Fruit fly (Drosophila melanogaster) whole organism, embryonic: ENCODE results near the gene mRpL13.

ENCODE experiments used
- CG10431 ChIP-seq: fragments of 200-800 bp; sonication (Bioruptor generic); optimal IDR thresholded peaks from 3 replicates; lab custom pipeline; 2018; ENCODE audit warnings: missing biosample characterization, mild to moderate bottlenecking, missing genetic modification characterization
- CG1233 ChIP-seq: fragments of 200-800 bp; sonication (Bioruptor generic); optimal IDR thresholded peaks from 4 replicates; lab custom pipeline; 2018; ENCODE audit warnings: missing biosample characterization, mild to moderate bottlenecking, missing genetic modification characterization
- CG12769 ChIP-seq: fragments of 200-800 bp; sonication (Bioruptor generic); optimal IDR thresholded peaks from 2 replicates; lab custom pipeline; 2019; ENCODE audit warnings: missing biosample characterization, mild to moderate bottlenecking, missing genetic modification characterization, moderate library complexity
- CG13296 ChIP-seq: fragments of 200-800 bp; sonication (Bioruptor generic); optimal IDR thresholded peaks from 3 replicates; lab custom pipeline; 2018; ENCODE audit warnings: missing biosample characterization, mild to moderate bottlenecking, missing genetic modification characterization
- CG13424 ChIP-seq: fragments of 200-800 bp; sonication (Bioruptor generic); optimal IDR thresholded peaks from 2 replicates; lab custom pipeline; 2019; ENCODE audit warnings: missing biosample characterization, mild to moderate bottlenecking, missing genetic modification characterization, moderate library complexity
- CG13624 ChIP-seq: fragments of 200-800 bp; sonication (Bioruptor generic); optimal IDR thresholded peaks from 2 replicates; lab custom pipeline; 2016; ENCODE audit warnings: missing biosample characterization, missing genetic modification characterization
- CG1529 ChIP-seq: fragments of 200-800 bp; sonication (Bioruptor generic); optimal IDR thresholded peaks from 3 replicates; lab custom pipeline; 2018; ENCODE audit warnings: missing biosample characterization, missing genetic modification characterization
- CG15479 ChIP-seq: fragments of 200-800 bp; sonication (Bioruptor generic); optimal IDR thresholded peaks from 3 replicates; lab custom pipeline; 2019; ENCODE audit warnings: missing biosample characterization, mild to moderate bottlenecking, missing genetic modification characterization, moderate library complexity
- CG15696 ChIP-seq: fragments of 200-800 bp; sonication (Bioruptor generic); optimal IDR thresholded peaks from 2 replicates; lab custom pipeline; 2019; ENCODE audit warnings: missing biosample characterization, mild to moderate bottlenecking, missing genetic modification characterization, moderate library complexity
- CG1602 ChIP-seq: fragments of 200-800 bp; sonication (Bioruptor generic); optimal IDR thresholded peaks from 3 replicates; lab custom pipeline; 2016; ENCODE audit warnings: missing biosample characterization, missing genetic modification characterization
- CG16779 ChIP-seq: fragments of 200-800 bp; sonication (Bioruptor generic); IDR thresholded peaks from 2 replicates; pipeline ENCODE4 v1.3.6; 2022; ENCODE audit warnings: missing biosample characterization, missing genetic modification characterization
- CG17612 ChIP-seq: fragments of 200-800 bp; sonication (Bioruptor generic); IDR thresholded peaks from 2 replicates; pipeline ENCODE4 v1.3.6; 2022; ENCODE audit warnings: missing biosample characterization, missing genetic modification characterization
- CG18011 ChIP-seq: fragments of 200-800 bp; sonication (Bioruptor generic); optimal IDR thresholded peaks from 2 replicates; lab custom pipeline; 2017; ENCODE audit warnings: missing biosample characterization, missing genetic modification characterization, mild to moderate bottlenecking, moderate library complexity, missing genotype
- CG2116 ChIP-seq: fragments of 200-800 bp; sonication (Bioruptor generic); optimal IDR thresholded peaks from 3 replicates; lab custom pipeline; 2018; ENCODE audit warnings: missing biosample characterization, mild to moderate bottlenecking, missing genetic modification characterization
- CG3065 ChIP-seq: fragments of 200-800 bp; sonication (Bioruptor generic); optimal IDR thresholded peaks from 2 replicates; lab custom pipeline; 2016; ENCODE audit warnings: missing biosample characterization, missing genetic modification characterization
- CG31365 ChIP-seq: fragments of 200-800 bp; sonication (Bioruptor generic); optimal IDR thresholded peaks from 2 replicates; lab custom pipeline; 2018; ENCODE audit warnings: missing biosample characterization, mild to moderate bottlenecking, missing genetic modification characterization
- CG6654 ChIP-seq: fragments of 200-800 bp; sonication (Bioruptor generic); optimal IDR thresholded peaks from 2 replicates; lab custom pipeline; 2017; ENCODE audit warnings: missing biosample characterization, mild to moderate bottlenecking, missing genetic modification characterization
- CG6813 ChIP-seq: fragments of 200-800 bp; sonication (Bioruptor generic); optimal IDR thresholded peaks from 2 replicates; lab custom pipeline; 2017; ENCODE audit warnings: missing biosample characterization, missing genetic modification characterization, mild to moderate bottlenecking, moderate library complexity, missing genetic modification reagents
- CG7745 ChIP-seq: fragments of 200-800 bp; sonication (Bioruptor generic); optimal IDR thresholded peaks from 2 replicates; lab custom pipeline; 2018; ENCODE audit warnings: missing biosample characterization, mild to moderate bottlenecking, missing genetic modification characterization, moderate library complexity
- CG7963 ChIP-seq: fragments of 200-800 bp; sonication (Bioruptor generic); IDR thresholded peaks from 3 replicates; pipeline ENCODE4 v1.3.6; 2022; ENCODE audit warnings: missing biosample characterization, missing genetic modification characterization; ENCODE audit not compliant: partially characterized antibody
- CG9876 ChIP-seq: fragments of 200-800 bp; sonication (Bioruptor generic); optimal IDR thresholded peaks from 2 replicates; lab custom pipeline; 2016; ENCODE audit warnings: missing biosample characterization, missing genetic modification characterization
- Chrac-16 ChIP-seq: fragments of 200-800 bp; sonication (Bioruptor generic); optimal IDR thresholded peaks from 3 replicates; lab custom pipeline; 2016; ENCODE audit warnings: missing biosample characterization, missing genetic modification characterization
- CkIIα-i1 ChIP-seq: fragments of 200-800 bp; sonication (Bioruptor generic); IDR thresholded peaks from 2 replicates; pipeline ENCODE4 v1.3.6; 2022; ENCODE audit warnings: missing biosample characterization, missing genetic modification characterization
- CrebB ChIP-seq: fragments of 200-800 bp; sonication (Bioruptor generic); optimal IDR thresholded peaks from 3 replicates; lab custom pipeline; 2018; ENCODE audit warnings: missing biosample characterization, mild to moderate bottlenecking, missing genetic modification characterization
- Dip2 ChIP-seq: fragments of 200-800 bp; sonication (Bioruptor generic); IDR thresholded peaks from 2 replicates; pipeline ENCODE4 v1.3.6; 2022; ENCODE audit warnings: missing biosample characterization, missing genetic modification characterization
- Gsc ChIP-seq: fragments of 200-800 bp; sonication (Bioruptor generic); IDR thresholded peaks from 2 replicates; pipeline ENCODE4 v1.3.6; 2022; ENCODE audit warnings: missing biosample characterization, missing genetic modification characterization
- Hand ChIP-seq: fragments of 200-800 bp; sonication (Bioruptor generic); optimal IDR thresholded peaks from 2 replicates; lab custom pipeline; 2017; ENCODE audit warnings: mild to moderate bottlenecking, missing biosample characterization, missing genetic modification reagents, missing genetic modification characterization
- NFAT ChIP-seq: fragments of 200-800 bp; sonication (Bioruptor generic); IDR thresholded peaks from 2 replicates; pipeline ENCODE4 v1.3.6; 2022; ENCODE audit warnings: missing biosample characterization, missing genetic modification characterization
- Spps ChIP-seq: fragments of 200-800 bp; sonication (Bioruptor generic); optimal IDR thresholded peaks from 2 replicates; lab custom pipeline; 2018; ENCODE audit warnings: missing biosample characterization, mild to moderate bottlenecking, missing genetic modification characterization
- caup ChIP-seq: fragments of 200-800 bp; sonication (Bioruptor generic); optimal IDR thresholded peaks from 3 replicates; lab custom pipeline; 2017; ENCODE audit warnings: missing biosample characterization, mild to moderate bottlenecking, missing genetic modification characterization, moderate library complexity; ENCODE audit not compliant: severe bottlenecking
- chn ChIP-seq: fragments of 200-800 bp; sonication (Bioruptor generic); optimal IDR thresholded peaks from 2 replicates; lab custom pipeline; 2016; ENCODE audit warnings: missing biosample characterization, missing genetic modification characterization
- crp ChIP-seq, 2 experiments: fragments of 200-800 bp; sonication (Bioruptor generic); optimal IDR thresholded peaks; 2 replicates in 1 of 2; 3 replicates in 1 of 2; lab custom pipeline; 2017; ENCODE audit warnings: missing biosample characterization in 2 of 2, missing genetic modification characterization in 2 of 2, mild to moderate bottlenecking in 1 of 2, moderate library complexity in 1 of 2
- en ChIP-seq: fragments of 200-800 bp; sonication (Bioruptor generic); optimal IDR thresholded peaks from 2 replicates; lab custom pipeline; 2016; ENCODE audit warnings: missing biosample characterization, missing genetic modification characterization
- ewg ChIP-seq: fragments of 200-800 bp; sonication (Bioruptor generic); optimal IDR thresholded peaks from 3 replicates; lab custom pipeline; 2017; ENCODE audit warnings: mild to moderate bottlenecking, missing biosample characterization, missing genetic modification reagents, missing genetic modification characterization
- ftz-f1 ChIP-seq: fragments of 200-800 bp; sonication (Bioruptor generic); optimal IDR thresholded peaks from 2 replicates; lab custom pipeline; 2016; ENCODE audit warnings: missing biosample characterization, missing genetic modification characterization
- grn ChIP-seq: fragments of 200-800 bp; sonication (Bioruptor generic); optimal IDR thresholded peaks from 3 replicates; lab custom pipeline; 2017; ENCODE audit warnings: missing biosample characterization, missing genetic modification characterization
- gro ChIP-seq: fragments of 200-800 bp; sonication (Bioruptor generic); optimal IDR thresholded peaks from 2 replicates; lab custom pipeline; 2016; ENCODE audit warnings: missing biosample characterization, missing genetic modification characterization
- h ChIP-seq: fragments of >200 bp; optimal IDR thresholded peaks from 2 replicates; lab custom pipeline; 2017
- lmd ChIP-seq: fragments of 200-800 bp; sonication (Bioruptor generic); IDR thresholded peaks from 2 replicates; pipeline ENCODE4 v1.3.6; 2022; ENCODE audit warnings: missing biosample characterization, missing genetic modification characterization
- lov ChIP-seq, 2 experiments: fragments of 200-800 bp in 1 of 2; fragments of >200 bp in 1 of 2; sonication (Bioruptor generic) in 1 of 2; IDR thresholded peaks in 1 of 2; optimal IDR thresholded peaks in 1 of 2; 2 replicates in 1 of 2; 3 replicates in 1 of 2; pipeline versions ENCODE4 v1.3.6 to Lab custom; 2017 to 2022; ENCODE audit warnings: missing biosample characterization in 1 of 2, missing genetic modification characterization in 1 of 2
- mld ChIP-seq: fragments of 200-800 bp; sonication (Bioruptor generic); IDR thresholded peaks from 3 replicates; pipeline ENCODE4 v1.3.6; 2022; ENCODE audit warnings: missing biosample characterization, missing genetic modification characterization; ENCODE audit not compliant: partially characterized antibody
- nerfin-1 ChIP-seq: fragments of 200-800 bp; sonication (Bioruptor generic); optimal IDR thresholded peaks from 3 replicates; lab custom pipeline; 2019; ENCODE audit warnings: missing biosample characterization, mild to moderate bottlenecking, missing genetic modification characterization, moderate library complexity
- onecut ChIP-seq: fragments of 200-800 bp; sonication (Bioruptor generic); IDR thresholded peaks from 2 replicates; pipeline ENCODE4 v1.3.6; 2022; ENCODE audit warnings: missing biosample characterization, missing genetic modification characterization
- pb ChIP-seq: fragments of 200-800 bp; sonication (Bioruptor generic); optimal IDR thresholded peaks from 3 replicates; lab custom pipeline; 2016; ENCODE audit warnings: missing biosample characterization, missing genetic modification characterization
- pho ChIP-seq: fragments of 200-800 bp; sonication (Bioruptor generic); optimal IDR thresholded peaks from 2 replicates; lab custom pipeline; 2016; ENCODE audit warnings: missing biosample characterization, missing genetic modification characterization
- pzg ChIP-seq: fragments of 200-800 bp; sonication (Bioruptor generic); optimal IDR thresholded peaks from 3 replicates; lab custom pipeline; 2018; ENCODE audit warnings: missing biosample characterization, mild to moderate bottlenecking, missing genetic modification characterization, moderate library complexity
- slou ChIP-seq: fragments of 200-800 bp; sonication (Bioruptor generic); optimal IDR thresholded peaks from 3 replicates; lab custom pipeline; 2016; ENCODE audit warnings: missing biosample characterization, missing genetic modification characterization
- sqz ChIP-seq: fragments of 200-800 bp; sonication (Bioruptor generic); optimal IDR thresholded peaks from 3 replicates; lab custom pipeline; 2018; ENCODE audit warnings: missing biosample characterization, mild to moderate bottlenecking, missing genetic modification characterization
- sr ChIP-seq: fragments of 200-800 bp; sonication (Bioruptor generic); IDR thresholded peaks from 3 replicates; pipeline ENCODE4 v1.3.6; 2022; ENCODE audit warnings: missing biosample characterization, missing genetic modification characterization
- stc ChIP-seq: fragments of 200-800 bp; sonication (Bioruptor generic); IDR thresholded peaks from 2 replicates; pipeline ENCODE4 v1.3.6; 2022; ENCODE audit warnings: missing biosample characterization, missing genetic modification characterization
- zf30C ChIP-seq: fragments of 200-800 bp; sonication (Bioruptor generic); optimal IDR thresholded peaks from 3 replicates; lab custom pipeline; 2018; ENCODE audit warnings: missing biosample characterization, mild to moderate bottlenecking, missing genetic modification characterization
- zfh2 ChIP-seq: fragments of 200-800 bp; sonication (Bioruptor generic); optimal IDR thresholded peaks from 2 replicates; lab custom pipeline; 2016; ENCODE audit warnings: missing biosample characterization, missing genetic modification characterization

mRpL13 gene

DNA sequence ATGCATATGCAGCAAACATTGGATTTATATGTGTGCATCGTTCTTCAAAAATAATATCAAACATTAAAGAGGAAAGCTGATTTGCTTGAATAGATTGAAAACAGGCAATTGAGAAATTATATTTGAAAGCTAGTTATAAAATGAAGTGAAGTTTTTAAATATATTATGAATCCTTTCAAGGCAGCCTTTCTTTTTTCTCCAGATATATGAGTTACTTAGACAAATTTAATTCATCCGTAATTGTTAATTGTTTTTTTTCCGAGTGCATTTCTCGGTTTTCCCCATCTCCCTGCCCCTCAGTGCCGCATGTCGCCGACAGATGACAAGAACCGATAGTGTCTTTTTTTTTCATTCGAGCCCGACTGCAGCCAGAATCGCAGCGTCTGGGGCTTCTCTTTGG is 12.8 kb upstream of the mRpL13 start (continued):
- TF ChIP-seq Gsc (GFP tag; lab: Robert Waterston, UW) (no peak), CG15696 (peak; percentile 26), CG3065 (no peak), CG13424 (tag; lab: Kevin White, UChicago) (no peak), sqz (GFP tag; lab: Kevin White, UChicago) (peak; percentile 62), sr (GFP tag; lab: Robert Waterston, UW) (no peak), pzg (GFP tag; lab: Kevin White, UChicago) (no peak), CG1529 (GFP tag; lab: Kevin White, UChicago) (no peak), CG18011 (no peak), CG17612 (no peak), CrebB (tag; lab: Kevin White, UChicago) (no peak), grn (GFP tag; lab: Kevin White, UChicago) (peak; percentile 55), CG6813 (GFP tag; lab: Kevin White, UChicago) (no peak), Dip2 (GFP tag; lab: Robert Waterston, UW) (no peak), Chrac-16 (no peak), zf30C (GFP tag; lab: Kevin White, UChicago) (peak; percentile 77), pb (no peak), mld (no peak), chn (GFP tag; lab: Kevin White, UChicago) (peak; percentile 14), pho (no peak), CG15479 (GFP tag; lab: Kevin White, UChicago) (no peak), CG6654 (GFP tag; lab: Kevin White, UChicago) (no peak), h (lab: Kevin White, UChicago) (no peak), CG31365 (no peak), caup (GFP tag; lab: Kevin White, UChicago) (no peak), CG12769 (tag; lab: Kevin White, UChicago) (no peak), Spps (tag; lab: Kevin White, UChicago) (no peak), CG16779 (GFP tag; lab: Robert Waterston, UW) (no peak), ftz-f1 (GFP tag; lab: Kevin White, UChicago) (no peak), CG13624 (GFP tag; lab: Kevin White, UChicago) (no peak), lov (optimal IDR thresholded peaks at IDR 0.05; lab: Kevin White, UChicago) (no peak), lov (GFP tag; IDR thresholded peaks at IDR 0.05; lab: Robert Waterston, UW) (no peak), nerfin-1 (tag; lab: Kevin White, UChicago) (no peak), stc (GFP tag; lab: Robert Waterston, UW) (no peak), CG1233 (GFP tag; lab: Kevin White, UChicago) (no peak), en (no peak), CG2116 (no peak), CkIIα-i1 (no peak), CG1602 (GFP tag; lab: Kevin White, UChicago) (no peak), CG7745 (tag; lab: Kevin White, UChicago) (no peak), CG9876 (GFP tag; lab: Kevin White, UChicago) (no peak), gro (GFP tag; lab: Kevin White, UChicago) (no peak), slou (GFP tag; lab: Kevin White, UChicago) (no peak), ewg (GFP tag; lab: Kevin White, UChicago) (no peak), lmd (GFP tag; lab: Robert Waterston, UW) (no peak), CG13296 (no peak), CG7963 (GFP tag; lab: Robert Waterston, UW) (no peak), zfh2 (GFP tag; lab: Kevin White, UChicago) (no peak), Hand (GFP tag; lab: Kevin White, UChicago) (no peak), NFAT (no peak), CG10431 (no peak), crp (GFP tag; optimal IDR thresholded peaks at IDR 0.05; lab: Kevin White, UChicago) (no peak), onecut (GFP tag; lab: Robert Waterston, UW) (no peak)
